Fruit fly (Drosophila melanogaster) whole organism: ENCODE data around the gene CG43798.

ENCODE experiments used
- CG8478 ChIP-seq: fragments of >200 bp; optimal IDR thresholded peaks from 2 replicates; lab custom pipeline; 2018; ENCODE audit warnings: inconsistent platforms
- Dll ChIP-seq: fragments of >200 bp; optimal IDR thresholded peaks from 2 replicates; lab custom pipeline; 2017
- EcR ChIP-seq, 2 experiments: fragments of >200 bp; optimal IDR thresholded peaks; 2 replicates each; lab custom pipeline; 2017; ENCODE audit warnings: missing biosample characterization in 2 of 2, missing genetic modification characterization in 2 of 2, missing genetic modification reagents in 2 of 2
- pan ChIP-seq: fragments of >200 bp; optimal IDR thresholded peaks from 2 replicates; lab custom pipeline; 2017
- psq ChIP-seq: fragments of >200 bp; optimal IDR thresholded peaks from 2 replicates; lab custom pipeline; 2017
- usp ChIP-seq: fragments of >200 bp; optimal IDR thresholded peaks from 2 replicates; lab custom pipeline; 2017; ENCODE audit warnings: missing biosample characterization, missing genetic modification characterization, mixed read lengths

DNA sequence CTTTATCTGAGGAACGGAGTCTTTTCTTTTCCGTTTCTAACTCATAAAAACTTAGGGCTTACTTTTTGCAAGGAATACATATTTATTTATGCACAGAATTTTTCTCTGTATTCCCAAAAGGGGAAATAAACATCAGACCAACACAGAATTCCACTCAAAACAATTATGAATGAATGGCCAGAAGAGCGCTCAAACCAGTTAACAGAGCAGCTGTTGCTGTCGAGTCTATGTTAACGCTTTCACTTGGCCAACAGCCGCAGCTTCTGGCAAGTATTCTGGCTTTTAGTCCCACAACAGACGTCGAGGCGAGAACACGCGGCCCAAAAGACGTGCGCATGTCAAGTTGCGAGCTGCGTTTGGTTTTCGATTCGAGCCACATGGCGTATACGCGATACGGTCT is 47.6 kb downstream of the CG43798 start, which contains the start of gene dcma:
- TF ChIP-seq CG8478 (lab: Kevin White, UChicago) = no peak
- TF ChIP-seq pan (lab: Kevin White, UChicago) = no peak
- no peak for TF ChIP-seq psq
- TF ChIP-seq usp (GFP tag; lab: Kevin White, UChicago) = no peak
- TF ChIP-seq Dll (lab: Kevin White, UChicago) = no peak
- TF ChIP-seq EcR (GFP tag; optimal IDR thresholded peaks at IDR 0.05; lab: Kevin White, UChicago) = no peak
